Fruit fly (Drosophila melanogaster): ENCODE results near the gene CG32485.

Gene CG32485

dm6 chr3L:3042150-3043049 is 7.7 kb upstream of the CG32485 start, which contains the start of gene Prx4:
Prx4 (plus strand) TSS chr3L:3042359.
- peak; percentile 40 for TF ChIP-seq cyc (GFP tag; optimal IDR thresholded peaks at IDR 0.05)
- TF ChIP-seq Eip78C (GFP tag) = peak; percentile 70
- peak; percentile 70 for TF ChIP-seq Hr4 (GFP tag; optimal IDR thresholded peaks at IDR 0.05)
- TF ChIP-seq CG34406 (GFP tag; optimal IDR thresholded peaks at IDR 0.05) = peak; percentile 65
- peak; percentile 88 for TF ChIP-seq svp (GFP tag)
- TF ChIP-seq CG3032 (tag; optimal IDR thresholded peaks at IDR 0.05) = peak; percentile 47
- TF ChIP-seq eg (GFP tag; IDR thresholded peaks at IDR 0.05) = peak; percentile 85
- peak; percentile 69 for TF ChIP-seq CG8632 (GFP tag; optimal IDR thresholded peaks at IDR 0.05)
- peak; percentile 72 for TF ChIP-seq lz (GFP tag; optimal IDR thresholded peaks at IDR 0.05)
- TF ChIP-seq Sox102F (GFP tag; optimal IDR thresholded peaks at IDR 0.05) = peak; percentile 49
- TF ChIP-seq Ets21C (GFP tag; optimal IDR thresholded peaks at IDR 0.05) = peak; percentile 43
- no peak for TF ChIP-seq fkh (GFP tag; optimal IDR thresholded peaks at IDR 0.05)
- peak; percentile 63; the same call in 1 of the 2 replicates for TF ChIP-seq CG11294 (GFP tag; IDR thresholded peaks at IDR 0.05)
- peak; percentile 31 for TF ChIP-seq CG8319 (GFP tag; optimal IDR thresholded peaks at IDR 0.05)
- peak; percentile 59 for TF ChIP-seq Gug (GFP tag; IDR thresholded peaks at IDR 0.05)
- no peak for TF ChIP-seq CG9139 (GFP tag; optimal IDR thresholded peaks at IDR 0.05)
- no peak for TF ChIP-seq Blimp-1 (GFP tag; optimal IDR thresholded peaks at IDR 0.05)
- TF ChIP-seq Sox14 (GFP tag; optimal IDR thresholded peaks at IDR 0.05) = peak; percentile 59
- TF ChIP-seq Hr38 (GFP tag; optimal IDR thresholded peaks at IDR 0.05) = no peak
- peak; percentile 49 for TF ChIP-seq net (GFP tag; optimal IDR thresholded peaks at IDR 0.05)
- peak; percentile 23 for TF ChIP-seq dsx (GFP tag; optimal IDR thresholded peaks at IDR 0.05; ENCODE audit: poor library complexity, severe bottlenecking)
- TF ChIP-seq CG6792 (GFP tag; optimal IDR thresholded peaks at IDR 0.05) = peak; percentile 43
- TF ChIP-seq Eip93F (GFP tag; optimal IDR thresholded peaks at IDR 0.05) = peak; percentile 34
- peak; percentile 44 for TF ChIP-seq CG10669 (GFP tag; optimal IDR thresholded peaks at IDR 0.05)
- peak; percentile 71 for TF ChIP-seq Met (GFP tag; optimal IDR thresholded peaks at IDR 0.05)
- TF ChIP-seq salr (GFP tag; optimal IDR thresholded peaks at IDR 0.05) = no peak
- TF ChIP-seq spab (GFP tag; optimal IDR thresholded peaks at IDR 0.05) = peak; percentile 45
- TF ChIP-seq ss (GFP tag; optimal IDR thresholded peaks at IDR 0.05) = peak; percentile 0 to 61
- peak; percentile 60 for TF ChIP-seq CG10631 (GFP tag; optimal IDR thresholded peaks at IDR 0.05)
- TF ChIP-seq CG15336 (GFP tag; IDR thresholded peaks at IDR 0.05) = peak; percentile 77
- peak; percentile 69; the same call in 2 of the 3 replicates for TF ChIP-seq CG8119 (GFP tag; IDR thresholded peaks at IDR 0.05)
- TF ChIP-seq CG6276 (GFP tag; optimal IDR thresholded peaks at IDR 0.05) = peak; percentile 63
- peak; percentile 71 for TF ChIP-seq Eip75B (GFP tag; optimal IDR thresholded peaks at IDR 0.05)
- peak; percentile 21 for TF ChIP-seq CG11902 (GFP tag; optimal IDR thresholded peaks at IDR 0.05)
- TF ChIP-seq pdm3 (GFP tag; optimal IDR thresholded peaks at IDR 0.05) = peak; percentile 53
- TF ChIP-seq achi (GFP tag; optimal IDR thresholded peaks at IDR 0.05) = peak; percentile 71
- peak; percentile 47 for TF ChIP-seq CG1621 (tag; optimal IDR thresholded peaks at IDR 0.05)
- peak; percentile 64 for TF ChIP-seq acj6 (GFP tag; optimal IDR thresholded peaks at IDR 0.05)
- peak; percentile 39 for TF ChIP-seq fd59A (GFP tag; optimal IDR thresholded peaks at IDR 0.05)
- TF ChIP-seq topi (GFP tag; optimal IDR thresholded peaks at IDR 0.05) = peak; percentile 61
- peak; percentile 59 for TF ChIP-seq Smox (GFP tag; optimal IDR thresholded peaks at IDR 0.05)
- peak; percentile 81 for TF ChIP-seq esn (GFP tag; optimal IDR thresholded peaks at IDR 0.05)
- peak; percentile 90 for TF ChIP-seq CG6163 (GFP tag; IDR thresholded peaks at IDR 0.05)
- TF ChIP-seq vri (GFP tag; optimal IDR thresholded peaks at IDR 0.05) = no peak
- peak; percentile 59 for TF ChIP-seq CG31627 (GFP tag; optimal IDR thresholded peaks at IDR 0.05)
- peak; percentile 58 for TF ChIP-seq Ets96B (tag; optimal IDR thresholded peaks at IDR 0.05)
- peak; percentile 49 for TF ChIP-seq CG6808 (GFP tag; optimal IDR thresholded peaks at IDR 0.05)
- no peak for TF ChIP-seq fd85E (GFP tag; optimal IDR thresholded peaks at IDR 0.05)
- TF ChIP-seq CG7368 (GFP tag; optimal IDR thresholded peaks at IDR 0.05) = peak; percentile 2
- TF ChIP-seq CG3919 (GFP tag; optimal IDR thresholded peaks at IDR 0.05) = peak; percentile 66

Data from whole organism, prepupa.